Fruit fly (Drosophila melanogaster): ENCODE data around the gene cana.

cana gene

dm6 chr2L:11285606-11286005 is 16.0 kb downstream of the cana start, which contains the start of gene Osi21:
Gene Osi21, minus strand, starts transcription at chr2L:11285706.
- TF ChIP-seq CG5204 (GFP tag; optimal IDR thresholded peaks at IDR 0.05) = no peak
- no peak for TF ChIP-seq CG7101 (tag; optimal IDR thresholded peaks at IDR 0.05)
- no peak for TF ChIP-seq CG14711 (tag; optimal IDR thresholded peaks at IDR 0.05)

- TF ChIP-seq CG1620 (GFP tag; optimal IDR thresholded peaks at IDR 0.05) = no peak
- no peak for TF ChIP-seq tj (GFP tag; optimal IDR thresholded peaks at IDR 0.05)
- no peak for TF ChIP-seq CG33017 (tag; optimal IDR thresholded peaks at IDR 0.05)
- no peak for TF ChIP-seq Crg-1 (GFP tag; optimal IDR thresholded peaks at IDR 0.05)
- no peak for TF ChIP-seq CG11617 (GFP tag; optimal IDR thresholded peaks at IDR 0.05)
- TF ChIP-seq bab1 (GFP tag; optimal IDR thresholded peaks at IDR 0.05) = no peak
- TF ChIP-seq Mnt (GFP tag; optimal IDR thresholded peaks at IDR 0.05) = no peak
Measured at dm6 chr2L:11295762-11296161, 26.2 kb downstream of the cana start.

- no peak for TF ChIP-seq Hr96 (GFP tag; optimal IDR thresholded peaks at IDR 0.05)
- TF ChIP-seq pad (GFP tag; optimal IDR thresholded peaks at IDR 0.05) = no peak
- TF ChIP-seq ovo (GFP tag; optimal IDR thresholded peaks at IDR 0.05) = no peak
- TF ChIP-seq kay (GFP tag; ENCODE audit: borderline replicate concordance) = no peak
- TF ChIP-seq Crg-1 (GFP tag; optimal IDR thresholded peaks at IDR 0.05) = no peak
Measured at dm6 chr2L:11296483-11296882, 26.9 kb downstream of the cana start.

- TF ChIP-seq ovo (GFP tag; optimal IDR thresholded peaks at IDR 0.05) = no peak
- TF ChIP-seq pad (GFP tag; optimal IDR thresholded peaks at IDR 0.05) = no peak
- TF ChIP-seq CG14711 (tag; optimal IDR thresholded peaks at IDR 0.05) = no peak
- no peak for TF ChIP-seq CG5204 (GFP tag; optimal IDR thresholded peaks at IDR 0.05)
Measured at dm6 chr2L:11302507-11302906, 32.9 kb downstream of the cana start.

- no peak for TF ChIP-seq CG7101 (tag; optimal IDR thresholded peaks at IDR 0.05)
Measured at dm6 chr2L:11306091-11306490, 36.5 kb downstream of the cana start.

dm6 chr2L:11307072-11307471 is 37.5 kb downstream of the cana start:
- no peak for TF ChIP-seq bab1 (GFP tag; optimal IDR thresholded peaks at IDR 0.05)
- TF ChIP-seq Clk (GFP tag; optimal IDR thresholded peaks at IDR 0.05) = no peak
- TF ChIP-seq cic (GFP tag; optimal IDR thresholded peaks at IDR 0.05) = no peak
- TF ChIP-seq Hr96 (GFP tag; optimal IDR thresholded peaks at IDR 0.05) = no peak
- no peak for TF ChIP-seq CG11617 (GFP tag; optimal IDR thresholded peaks at IDR 0.05)
- TF ChIP-seq CG14711 (tag; optimal IDR thresholded peaks at IDR 0.05) = no peak
- TF ChIP-seq Mnt (GFP tag; optimal IDR thresholded peaks at IDR 0.05) = no peak
- TF ChIP-seq CG1620 (GFP tag; optimal IDR thresholded peaks at IDR 0.05) = no peak
- TF ChIP-seq pad (GFP tag; optimal IDR thresholded peaks at IDR 0.05) = no peak
- no peak for TF ChIP-seq CG5204 (GFP tag; optimal IDR thresholded peaks at IDR 0.05)

- TF ChIP-seq CG14711 (tag; optimal IDR thresholded peaks at IDR 0.05) = no peak
- TF ChIP-seq cic (GFP tag; optimal IDR thresholded peaks at IDR 0.05) = no peak
- no peak for TF ChIP-seq CG5204 (GFP tag; optimal IDR thresholded peaks at IDR 0.05)
- no peak for TF ChIP-seq CG33017 (tag; optimal IDR thresholded peaks at IDR 0.05)
- TF ChIP-seq ovo (GFP tag; optimal IDR thresholded peaks at IDR 0.05) = no peak
- TF ChIP-seq cnc (optimal IDR thresholded peaks at IDR 0.05) = no peak
- TF ChIP-seq Crg-1 (GFP tag; optimal IDR thresholded peaks at IDR 0.05) = no peak
- TF ChIP-seq Mnt (GFP tag; optimal IDR thresholded peaks at IDR 0.05) = no peak
- TF ChIP-seq CG11617 (GFP tag; optimal IDR thresholded peaks at IDR 0.05) = no peak
Measured at dm6 chr2L:11309806-11310205, 40.2 kb downstream of the cana start.

- TF ChIP-seq Hr96 (GFP tag; optimal IDR thresholded peaks at IDR 0.05) = no peak
- no peak for TF ChIP-seq Mnt (GFP tag; optimal IDR thresholded peaks at IDR 0.05)
- TF ChIP-seq tj (GFP tag; optimal IDR thresholded peaks at IDR 0.05) = no peak
- TF ChIP-seq CG11617 (GFP tag; optimal IDR thresholded peaks at IDR 0.05) = no peak
Measured at dm6 chr2L:11317655-11318278, 48.2 kb downstream of the cana start.

- no peak for TF ChIP-seq toe (GFP tag; optimal IDR thresholded peaks at IDR 0.05)
- TF ChIP-seq cic (GFP tag; optimal IDR thresholded peaks at IDR 0.05) = no peak
- TF ChIP-seq tj (GFP tag; optimal IDR thresholded peaks at IDR 0.05) = no peak
- no peak for TF ChIP-seq Mnt (GFP tag; optimal IDR thresholded peaks at IDR 0.05)
Measured at dm6 chr2L:11318464-11318863, 48.9 kb downstream of the cana start.

- TF ChIP-seq toe (GFP tag; optimal IDR thresholded peaks at IDR 0.05) = no peak
- TF ChIP-seq CG12768 (GFP tag; optimal IDR thresholded peaks at IDR 0.05) = no peak
- TF ChIP-seq cnc (optimal IDR thresholded peaks at IDR 0.05) = no peak
- no peak for TF ChIP-seq CG33017 (tag; optimal IDR thresholded peaks at IDR 0.05)
- TF ChIP-seq Mnt (GFP tag; optimal IDR thresholded peaks at IDR 0.05) = no peak
Measured at dm6 chr2L:11319221-11319620, 49.6 kb downstream of the cana start.

Data from whole organism, adult.